Worm (Caenorhabditis elegans) whole organism, L4 larva: ENCODE measurements around the gene Y116A8C.9.

Experiments
- D1046.2 ChIP-seq: fragments of 200-800 bp; sonication (Bioruptor generic); IDR thresholded peaks from 2 replicates; pipeline ENCODE4 v1.3.6; 2022; ENCODE audit warnings: missing genetic modification characterization, missing compliant biosample characterization
- F37D6.2 ChIP-seq: sonication (generic microtip); optimal IDR thresholded peaks from 2 replicates; lab custom pipeline; 2016; ENCODE audit warnings: mild to moderate bottlenecking, missing genetic modification characterization, missing compliant biosample characterization
- F44E2.7 ChIP-seq: fragments of 200-800 bp; sonication (Bioruptor generic); IDR thresholded peaks from 2 replicates; pipeline ENCODE4 v2.1.2; 2022; ENCODE audit warnings: missing genetic modification characterization, missing compliant biosample characterization
- F49E8.2 ChIP-seq: sonication (generic microtip); optimal IDR thresholded peaks from 2 replicates; lab custom pipeline; 2016; ENCODE audit warnings: missing compliant biosample characterization, mild to moderate bottlenecking, missing genetic modification characterization, borderline replicate concordance
- T26A8.4 ChIP-seq: fragments of 200-800 bp; sonication (Bioruptor generic); IDR thresholded peaks from 2 replicates; pipeline ENCODE4 v1.3.6; 2022; ENCODE audit warnings: missing genetic modification characterization, missing compliant biosample characterization
- Y48G9A.11 ChIP-seq: fragments of 200-800 bp; sonication (Bioruptor generic); IDR thresholded peaks from 2 replicates; pipeline ENCODE4 v1.3.6; 2022; ENCODE audit warnings: missing genetic modification reagents, missing genetic modification characterization, missing compliant biosample characterization
- ama-1 ChIP-seq: fragments of 150-350 bp; optimal IDR thresholded peaks from 2 replicates; lab custom pipeline; 2014; ENCODE audit warnings: inconsistent platforms, mixed read lengths
- arid-1 ChIP-seq: fragments of 200-800 bp; sonication (Bioruptor generic); conservative IDR thresholded peaks from 2 replicates; pipeline ENCODE4 v1.3.6; 2022; ENCODE audit warnings: missing genetic modification reagents, missing genetic modification characterization, missing compliant biosample characterization
- ceh-20 ChIP-seq: fragments of 200-800 bp; sonication (Bioruptor generic); IDR thresholded peaks from 2 replicates; pipeline ENCODE4 v1.3.6; 2022; ENCODE audit warnings: missing genetic modification reagents, missing genetic modification characterization, missing compliant biosample characterization
- ceh-82 ChIP-seq: sonication (generic microtip); optimal IDR thresholded peaks from 2 replicates; lab custom pipeline; 2017; ENCODE audit warnings: missing biosample characterization, missing genetic modification characterization
- daf-16 ChIP-seq, 3 experiments: sonication (generic microtip); optimal IDR thresholded peaks; 2 replicates each; lab custom pipeline; 2016 to 2017; ENCODE audit warnings: missing genetic modification characterization in 3 of 3, missing genetic modification reagents in 3 of 3, mild to moderate bottlenecking in 2 of 3, missing compliant biosample characterization in 2 of 3, missing biosample characterization in 1 of 3, moderate library complexity in 1 of 3
- daf-8 ChIP-seq: fragments of 200-800 bp; sonication (Bioruptor generic); IDR thresholded peaks from 2 replicates; pipeline ENCODE4 v1.3.6; 2022; ENCODE audit warnings: missing genetic modification characterization, missing compliant biosample characterization
- dmd-8 ChIP-seq: fragments of 200-800 bp; sonication (Bioruptor generic); IDR thresholded peaks from 2 replicates; pipeline ENCODE4 v1.3.6; 2022; ENCODE audit warnings: missing genetic modification characterization, missing compliant biosample characterization
- dpl-1 ChIP-seq: fragments of 150-350 bp; optimal IDR thresholded peaks from 2 replicates; lab custom pipeline; 2014; ENCODE audit warnings: missing biosample characterization, missing genetic modification reagents, missing genetic modification characterization
- duxl-1 ChIP-seq: sonication (generic microtip); optimal IDR thresholded peaks from 2 replicates; lab custom pipeline; 2016; ENCODE audit warnings: mild to moderate bottlenecking, missing genetic modification characterization, moderate library complexity, missing compliant biosample characterization; ENCODE audit not compliant: poor library complexity
- egl-27 ChIP-seq: sonication (generic microtip); optimal IDR thresholded peaks from 3 replicates; lab custom pipeline; 2017; ENCODE audit warnings: missing biosample characterization, missing genetic modification reagents, missing genetic modification characterization
- gei-8 ChIP-seq: fragments of 200-800 bp; sonication (Bioruptor generic); optimal IDR thresholded peaks from 2 replicates; lab custom pipeline; 2018; ENCODE audit warnings: mild to moderate bottlenecking, missing genetic modification characterization, missing compliant biosample characterization
- hif-1 ChIP-seq, 2 experiments: sonication (generic microtip); optimal IDR thresholded peaks; 2 replicates each; lab custom pipeline; 2016 to 2017; ENCODE audit warnings: missing compliant biosample characterization in 2 of 2, missing genetic modification characterization in 2 of 2, missing genetic modification reagents in 2 of 2, missing genotype in 2 of 2, mild to moderate bottlenecking in 1 of 2
- hlh-30 ChIP-seq: sonication (generic microtip); optimal IDR thresholded peaks from 2 replicates; lab custom pipeline; 2017; ENCODE audit warnings: antibody characterized with exemption, mild to moderate bottlenecking, missing genetic modification characterization, missing compliant biosample characterization; ENCODE audit not compliant: insufficient read depth
- hmg-1.1 ChIP-seq: fragments of 200-800 bp; sonication (Bioruptor generic); IDR thresholded peaks from 2 replicates; pipeline ENCODE4 v1.3.6; 2022; ENCODE audit warnings: missing genetic modification reagents, missing genetic modification characterization, missing compliant biosample characterization
- jun-1 ChIP-seq: fragments of 150-350 bp; optimal IDR thresholded peaks from 2 replicates; lab custom pipeline; 2014; ENCODE audit warnings: missing biosample characterization, missing genetic modification reagents, missing genetic modification characterization
- lin-1 ChIP-seq: fragments of 200-800 bp; sonication (Bioruptor generic); IDR thresholded peaks from 2 replicates; pipeline ENCODE4 v1.3.6; 2022; ENCODE audit warnings: missing genetic modification reagents, missing genetic modification characterization, missing compliant biosample characterization
- lin-13 ChIP-seq: fragments of 150-350 bp; optimal IDR thresholded peaks from 2 replicates; lab custom pipeline; 2014; ENCODE audit warnings: missing biosample characterization, missing genetic modification reagents, missing genetic modification characterization
- lin-38 ChIP-seq: fragments of 200-800 bp; sonication (Bioruptor generic); IDR thresholded peaks from 2 replicates; pipeline ENCODE4 v1.3.6; 2022; ENCODE audit warnings: missing genetic modification reagents, missing genetic modification characterization, missing compliant biosample characterization
- lin-39 ChIP-seq: fragments of 150-350 bp; optimal IDR thresholded peaks from 2 replicates; lab custom pipeline; 2014; ENCODE audit warnings: missing biosample characterization, missing genetic modification reagents, missing genetic modification characterization
- lsy-2 ChIP-seq, 2 experiments: fragments of 150-350 bp in 1 of 2; sonication (generic microtip) in 1 of 2; optimal IDR thresholded peaks; 2 replicates each; lab custom pipeline; 2014 to 2017; ENCODE audit warnings: missing biosample characterization in 2 of 2, missing genetic modification characterization in 2 of 2
- madf-9 ChIP-seq: fragments of 200-800 bp; sonication (Bioruptor generic); conservative IDR thresholded peaks from 2 replicates; pipeline ENCODE4 v1.3.6; 2022; ENCODE audit warnings: missing genetic modification reagents, missing genetic modification characterization, missing compliant biosample characterization
- mdl-1 ChIP-seq, 2 experiments: fragments of 150-350 bp in 1 of 2; sonication (generic microtip) in 1 of 2; optimal IDR thresholded peaks; 2 replicates each; lab custom pipeline; 2014 to 2017; ENCODE audit warnings: missing biosample characterization in 2 of 2, missing genetic modification characterization in 2 of 2
- mep-1 ChIP-seq: fragments of 150-350 bp; sonication (generic microtip); optimal IDR thresholded peaks from 3 replicates; lab custom pipeline; 2014; ENCODE audit warnings: missing biosample characterization, missing genetic modification characterization
- mes-2 ChIP-seq: sonication (generic microtip); optimal IDR thresholded peaks from 2 replicates; lab custom pipeline; 2016; ENCODE audit warnings: missing genotype, mild to moderate bottlenecking, missing genetic modification characterization, missing compliant biosample characterization; ENCODE audit not compliant: poor library complexity, severe bottlenecking
- mxl-3 ChIP-seq: fragments of 200-800 bp; sonication (Bioruptor generic); optimal IDR thresholded peaks from 2 replicates; lab custom pipeline; 2018; ENCODE audit warnings: mild to moderate bottlenecking, missing genetic modification characterization, missing compliant biosample characterization
- nhr-10 ChIP-seq: fragments of 150-350 bp; optimal IDR thresholded peaks from 2 replicates; lab custom pipeline; 2014; ENCODE audit warnings: missing biosample characterization, missing genetic modification characterization
- nhr-102 ChIP-seq: sonication (generic microtip); optimal IDR thresholded peaks from 2 replicates; lab custom pipeline; 2016; ENCODE audit warnings: mild to moderate bottlenecking, missing genetic modification characterization, moderate library complexity, missing compliant biosample characterization
- nhr-11 ChIP-seq: fragments of 150-350 bp; optimal IDR thresholded peaks from 2 replicates; lab custom pipeline; 2014; ENCODE audit warnings: missing biosample characterization, missing genetic modification characterization
- nhr-111 ChIP-seq: fragments of 200-800 bp; sonication (Bioruptor generic); optimal IDR thresholded peaks from 2 replicates; lab custom pipeline; 2018; ENCODE audit warnings: mild to moderate bottlenecking, missing genetic modification characterization, missing compliant biosample characterization
- nhr-42 ChIP-seq: fragments of 200-800 bp; sonication (Bioruptor generic); IDR thresholded peaks from 2 replicates; pipeline ENCODE4 v1.3.6; 2022; ENCODE audit warnings: missing genetic modification characterization, missing compliant biosample characterization
- nhr-6 ChIP-seq: fragments of 150-350 bp; optimal IDR thresholded peaks from 2 replicates; lab custom pipeline; 2014; ENCODE audit warnings: missing biosample characterization, missing genetic modification characterization
- php-3 ChIP-seq: fragments of 200-800 bp; sonication (Bioruptor generic); IDR thresholded peaks from 2 replicates; pipeline ENCODE4 v1.3.6; 2022; ENCODE audit warnings: missing genetic modification reagents, missing genetic modification characterization, missing compliant biosample characterization
- rbr-2 ChIP-seq: sonication (generic microtip); optimal IDR thresholded peaks from 2 replicates; lab custom pipeline; 2016; ENCODE audit warnings: missing genotype, missing genetic modification characterization, missing compliant biosample characterization
- saeg-2 ChIP-seq: fragments of 200-800 bp; sonication (Bioruptor generic); IDR thresholded peaks from 2 replicates; pipeline ENCODE4 v1.3.6; 2022; ENCODE audit warnings: missing genetic modification reagents, missing genetic modification characterization, missing compliant biosample characterization
- sdz-12 ChIP-seq: fragments of 200-800 bp; sonication (Bioruptor generic); optimal IDR thresholded peaks from 2 replicates; lab custom pipeline; 2018; ENCODE audit warnings: mild to moderate bottlenecking, missing genetic modification characterization, missing compliant biosample characterization
- skn-1 ChIP-seq: fragments of 150-350 bp; optimal IDR thresholded peaks from 2 replicates; lab custom pipeline; 2014; ENCODE audit warnings: missing biosample characterization, missing genetic modification characterization
- snpc-1.2 ChIP-seq: fragments of 200-800 bp; sonication (Bioruptor generic); IDR thresholded peaks from 2 replicates; pipeline ENCODE4 v1.3.6; 2022; ENCODE audit warnings: missing genetic modification reagents, missing genetic modification characterization, missing compliant biosample characterization
- spr-1 ChIP-seq: sonication (generic microtip); optimal IDR thresholded peaks from 2 replicates; lab custom pipeline; 2016; ENCODE audit warnings: mild to moderate bottlenecking, missing genetic modification characterization, missing compliant biosample characterization
- unc-130 ChIP-seq: sonication (generic microtip); optimal IDR thresholded peaks from 2 replicates; lab custom pipeline; 2016; ENCODE audit warnings: missing genetic modification reagents, missing genetic modification characterization, missing compliant biosample characterization
- unc-62 ChIP-seq, 3 experiments: fragments of 150-350 bp in 1 of 3; sonication (generic microtip); optimal IDR thresholded peaks in 2 of 3; peaks in 1 of 3; 1 replicate in 1 of 3; 2 replicates in 2 of 3; lab custom pipeline; 2014 to 2017; ENCODE audit warnings: missing biosample characterization in 3 of 3, missing genetic modification characterization in 3 of 3, missing genetic modification reagents in 3 of 3, missing genotype in 1 of 3
- vab-7 ChIP-seq: fragments of 200-800 bp; sonication (Bioruptor generic); IDR thresholded peaks from 2 replicates; pipeline ENCODE4 v1.3.6; 2022; ENCODE audit warnings: missing genetic modification reagents, missing genetic modification characterization, missing compliant biosample characterization
- zfp-2 ChIP-seq: sonication (generic microtip); optimal IDR thresholded peaks from 2 replicates; lab custom pipeline; 2016; ENCODE audit warnings: mild to moderate bottlenecking, missing genetic modification characterization, missing compliant biosample characterization
- zfp-3 ChIP-seq: fragments of 200-800 bp; sonication (Bioruptor generic); conservative IDR thresholded peaks from 2 replicates; pipeline ENCODE4 v1.3.6; 2022; ENCODE audit warnings: missing genetic modification reagents, missing genetic modification characterization, missing compliant biosample characterization
- ztf-7 ChIP-seq: fragments of 150-350 bp; optimal IDR thresholded peaks from 2 replicates; lab custom pipeline; 2014; ENCODE audit warnings: missing biosample characterization, missing genetic modification characterization

The Y116A8C.9 gene

DNA sequence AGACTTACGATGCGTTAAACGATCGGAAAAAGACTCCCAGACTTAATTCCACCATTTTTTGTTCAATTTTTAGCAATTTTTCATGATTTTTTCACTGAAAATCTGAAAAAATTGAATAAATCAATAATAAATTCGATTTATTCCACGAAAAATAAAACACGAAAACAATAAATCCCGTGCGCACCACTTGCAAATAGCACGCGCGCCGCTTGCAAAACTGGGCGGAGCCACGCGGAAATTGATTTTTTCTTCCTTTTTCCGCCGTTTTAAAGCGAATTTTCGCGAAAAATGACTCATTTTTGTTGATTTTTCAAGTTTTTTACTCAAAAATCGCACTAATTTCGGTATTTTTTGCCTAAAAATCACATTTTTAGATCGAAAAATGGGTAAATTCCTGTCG lies at the start of gene Y116A8C.9, which contains the start of gene arf-6:
TSS of gene Y116A8C.9 (minus strand) at position 55 of the 400 bp plus-strand sequence.
TSS of gene arf-6 (plus strand) at position 375 of the 400 bp plus-strand sequence.
- TF ChIP-seq zfp-3 (GFP tag; lab: Robert Waterston, UW): no peak
- peak; percentile 81 for TF ChIP-seq snpc-1.2 (GFP tag; lab: Robert Waterston, UW)
- no peak for TF ChIP-seq nhr-11 (tag; lab: Kevin White, UChicago)
- TF ChIP-seq hmg-1.1 (GFP tag; lab: Robert Waterston, UW): peak; percentile 35; the same call in 1 of the 2 replicates
- TF ChIP-seq arid-1 (GFP tag; lab: Robert Waterston, UW): 0 out of 2 replicates have a peak, but pooled peaks have one; percentile 19
- TF ChIP-seq rbr-2 (tag; lab: Kevin White, UChicago): peak; percentile 39
- TF ChIP-seq skn-1 (tag; lab: Kevin White, UChicago): no peak
- 0 out of 2 replicates have a peak, but pooled peaks have one; percentile 32 for TF ChIP-seq vab-7 (GFP tag; lab: Robert Waterston, UW)
- no peak for TF ChIP-seq ztf-7 (tag; lab: Kevin White, UChicago)
- TF ChIP-seq zfp-2: no peak
- TF ChIP-seq saeg-2 (GFP tag; lab: Robert Waterston, UW): no peak
- no peak for TF ChIP-seq ama-1 (lab: Kevin White, UChicago)
- TF ChIP-seq madf-9 (GFP tag; lab: Robert Waterston, UW): peak; percentile 44; the same call in 1 of the 2 replicates
- peak; percentile 14 for TF ChIP-seq F37D6.2 (tag; lab: Kevin White, UChicago)
- TF ChIP-seq ceh-20: no peak
- TF ChIP-seq dmd-8 (GFP tag; lab: Robert Waterston, UW): no peak
- TF ChIP-seq lin-38 (GFP tag; lab: Robert Waterston, UW): peak; percentile 59
- peak; percentile 11 for TF ChIP-seq nhr-6 (tag; lab: Kevin White, UChicago)
- no peak for TF ChIP-seq Y48G9A.11 (GFP tag; lab: Robert Waterston, UW)
- TF ChIP-seq php-3 (GFP tag; lab: Robert Waterston, UW): no peak
- TF ChIP-seq dpl-1 (GFP tag; lab: Kevin White, UChicago): peak; percentile 49
- TF ChIP-seq nhr-42 (GFP tag; lab: Robert Waterston, UW): peak; percentile 57; the same call in 1 of the 2 replicates
- peak; percentile 33 for TF ChIP-seq nhr-102 (tag; lab: Kevin White, UChicago)
- no peak for TF ChIP-seq mdl-1 (tag; optimal IDR thresholded peaks at IDR 0.05; lab: Kevin White, UChicago)
- no peak for TF ChIP-seq daf-8 (GFP tag; lab: Robert Waterston, UW)
- TF ChIP-seq D1046.2: no peak
- TF ChIP-seq nhr-111 (GFP tag; lab: Kevin White, UChicago): no peak
- peak; percentile 31 for TF ChIP-seq lin-13 (GFP tag; lab: Kevin White, UChicago)
- peak; percentile 44 for TF ChIP-seq mep-1 (tag; lab: Kevin White, UChicago)
- TF ChIP-seq jun-1: peak; percentile 30
- peak; percentile 30 for TF ChIP-seq spr-1
- no peak for TF ChIP-seq lin-1 (GFP tag; lab: Robert Waterston, UW)
- peak; percentile 78 for TF ChIP-seq duxl-1 (tag; lab: Kevin White, UChicago)
- TF ChIP-seq lin-39 (tag; lab: Kevin White, UChicago): no peak
- peak in 1 of 2 experiments; percentile 61 for TF ChIP-seq lsy-2 (tag; optimal IDR thresholded peaks at IDR 0.05; lab: Kevin White, UChicago)
- TF ChIP-seq unc-130 (GFP tag; lab: Kevin White, UChicago): peak; percentile 73
- peak; percentile 96 for TF ChIP-seq mes-2 (tag; lab: Kevin White, UChicago)
- TF ChIP-seq unc-62 (GFP tag; optimal IDR thresholded peaks at IDR 0.05 in 1 of 2; lab: Kevin White, UChicago): no peak
- no peak for TF ChIP-seq unc-62 (tag; optimal IDR thresholded peaks at IDR 0.05; lab: Kevin White, UChicago)
- peak; percentile 62 for TF ChIP-seq hlh-30 (tag; lab: Kevin White, UChicago)
- TF ChIP-seq nhr-10 (tag; lab: Kevin White, UChicago): no peak
- peak in 1 of 2 experiments; percentile 17 for TF ChIP-seq daf-16 (GFP tag; optimal IDR thresholded peaks at IDR 0.05; lab: Kevin White, UChicago)
- TF ChIP-seq daf-16 (tag; optimal IDR thresholded peaks at IDR 0.05; lab: Kevin White, UChicago): peak; percentile 20
- no peak for TF ChIP-seq ceh-82 (tag; lab: Kevin White, UChicago)
- TF ChIP-seq sdz-12: no peak
- no peak for TF ChIP-seq mxl-3 (GFP tag; lab: Kevin White, UChicago)
- no peak for TF ChIP-seq gei-8
- TF ChIP-seq T26A8.4 (GFP tag; lab: Robert Waterston, UW): peak; percentile 32; the same call in 1 of the 2 replicates
- TF ChIP-seq F49E8.2 (tag; lab: Kevin White, UChicago): peak; percentile 48
- no peak for TF ChIP-seq egl-27 (tag; lab: Kevin White, UChicago)
- no peak for TF ChIP-seq F44E2.7 (GFP tag; lab: Robert Waterston, UW)
- peak in 1 of 2 experiments; percentile 30 for TF ChIP-seq hif-1 (tag; optimal IDR thresholded peaks at IDR 0.05; lab: Kevin White, UChicago)
